Worm (Caenorhabditis elegans): ENCODE results near the gene str-96.

The str-96 gene

DNA sequence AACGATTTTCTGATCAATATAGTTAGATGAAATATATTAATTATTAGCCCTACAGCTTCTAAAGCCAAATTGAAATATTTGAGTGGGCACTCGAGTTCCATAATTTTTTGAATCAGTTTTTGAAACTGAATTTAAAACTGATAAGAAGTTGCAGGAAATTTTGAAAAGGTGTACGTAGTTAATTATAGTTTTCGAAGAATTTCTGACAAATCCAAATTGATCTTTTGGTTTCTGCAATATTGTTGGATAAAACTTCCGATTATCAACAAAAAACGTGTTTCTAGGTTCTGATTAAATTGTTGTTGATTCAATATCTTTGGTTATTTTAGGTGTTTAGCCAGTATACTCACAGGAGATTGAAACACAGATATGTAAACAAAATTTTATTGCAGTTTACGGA lies 13.0 kb upstream of the str-96 start, which contains the start of gene T26H8.4:
Gene T26H8.4 (minus strand): TSS at position 101 of the 400 bp plus-strand sequence.
- no peak for TF ChIP-seq W03F9.2 (tag; optimal IDR thresholded peaks at IDR 0.05)
- no peak for TF ChIP-seq him-1 (tag; optimal IDR thresholded peaks at IDR 0.05)
- no peak for TF ChIP-seq dao-5 (tag; optimal IDR thresholded peaks at IDR 0.05)

DNA sequence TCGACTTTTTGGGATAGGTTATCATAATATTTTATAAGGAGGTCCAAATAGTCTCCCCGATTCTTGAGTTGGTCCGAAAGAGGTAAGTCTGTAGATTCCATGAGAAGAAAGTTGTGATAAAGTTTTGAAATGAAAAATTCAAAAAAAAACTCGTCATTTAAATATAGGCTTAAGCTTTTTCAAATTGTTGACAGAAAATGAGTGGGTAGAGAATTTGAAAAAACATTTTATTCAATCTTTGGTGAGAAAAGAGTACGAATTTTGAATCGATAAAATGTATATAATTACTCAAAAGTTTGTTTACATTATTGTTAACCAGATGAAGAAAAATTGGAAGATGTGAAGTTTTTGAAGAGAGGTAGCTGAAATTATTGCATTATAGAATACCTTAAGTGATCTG lies 11.7 kb upstream of the str-96 start, which contains the start of gene T26H8.5:
Gene T26H8.5 (minus strand): TSS at position 101 of the 400 bp plus-strand sequence.
- no peak for TF ChIP-seq dao-5 (tag; optimal IDR thresholded peaks at IDR 0.05)
- TF ChIP-seq him-1 (tag; optimal IDR thresholded peaks at IDR 0.05), result no peak
- TF ChIP-seq W03F9.2 (tag; optimal IDR thresholded peaks at IDR 0.05), result no peak

DNA sequence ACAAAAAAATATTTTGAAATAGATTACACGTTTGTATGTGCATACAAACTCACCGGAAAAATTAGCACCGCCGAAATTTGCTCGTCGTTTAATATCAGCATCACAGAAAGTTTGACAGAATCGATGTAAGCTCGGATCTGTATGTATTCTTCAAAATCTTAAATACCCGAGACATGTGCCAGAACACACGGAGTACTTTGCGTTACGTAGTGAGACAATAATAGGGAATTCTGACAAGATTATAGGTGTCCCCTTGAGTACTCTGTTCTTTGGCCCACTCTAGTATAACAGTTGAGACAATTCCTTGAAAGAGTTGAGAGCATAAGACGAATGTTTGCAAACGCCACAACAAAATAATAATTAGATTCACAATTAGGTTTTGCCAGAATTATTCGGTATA lies 9.9 kb upstream of the str-96 start, which contains the start of gene srx-48:
Gene srx-48 (minus strand): TSS at position 101 of the 400 bp plus-strand sequence.
- no peak for TF ChIP-seq dao-5 (tag; optimal IDR thresholded peaks at IDR 0.05)
- TF ChIP-seq W03F9.2 (tag; optimal IDR thresholded peaks at IDR 0.05), result no peak
- no peak for TF ChIP-seq him-1 (tag; optimal IDR thresholded peaks at IDR 0.05)

DNA sequence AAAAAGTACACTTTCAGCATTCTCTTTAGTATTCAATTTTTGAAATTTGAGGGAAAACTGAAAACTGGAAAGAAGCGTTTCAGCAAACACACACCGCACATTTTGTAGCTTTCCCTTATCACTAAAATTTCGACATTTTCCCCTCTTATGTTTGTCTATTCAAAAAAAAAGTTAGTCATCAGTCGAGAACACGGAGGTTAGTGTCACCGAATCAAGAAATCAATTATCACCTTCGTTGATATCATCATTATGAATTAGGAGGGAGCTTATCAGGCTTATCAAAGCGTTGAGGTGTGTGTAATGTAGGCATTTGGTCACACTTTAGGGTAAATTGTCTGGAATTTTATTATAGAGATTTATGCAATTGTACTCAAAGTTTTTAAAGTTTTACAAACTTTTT lies 4.8 kb upstream of the str-96 start, which contains the start of gene cpr-3:
Gene cpr-3 (minus strand): TSS at position 104 of the 400 bp plus-strand sequence.
- TF ChIP-seq dao-5 (tag; optimal IDR thresholded peaks at IDR 0.05) (no peak), W03F9.2 (tag; optimal IDR thresholded peaks at IDR 0.05) (no peak), him-1 (tag; optimal IDR thresholded peaks at IDR 0.05) (no peak)

DNA sequence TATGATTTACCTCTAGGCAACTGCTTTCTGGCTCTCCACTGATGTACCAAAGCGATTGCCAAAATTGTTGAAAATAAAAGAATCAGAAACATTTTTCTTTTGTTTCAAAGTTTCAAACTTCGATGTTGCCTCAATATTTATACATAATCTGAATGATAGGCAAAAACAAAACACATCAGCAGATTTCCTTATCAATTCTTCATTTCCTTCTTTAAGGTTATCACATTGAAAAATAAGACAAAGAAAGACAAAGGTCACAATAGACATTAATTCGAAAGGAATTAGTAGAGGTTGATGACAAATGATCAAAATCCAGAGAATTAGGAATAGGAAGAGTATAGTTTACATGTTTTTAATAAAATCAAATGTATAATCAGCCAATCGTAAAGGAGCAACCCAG lies 2.8 kb downstream of the str-96 start, which contains the start of gene cyp-34A2:
Gene cyp-34A2 (minus strand): TSS at position 101 of the 400 bp plus-strand sequence.
- TF ChIP-seq dao-5 (tag; optimal IDR thresholded peaks at IDR 0.05) (no peak), W03F9.2 (tag; optimal IDR thresholded peaks at IDR 0.05) (no peak), him-1 (tag; optimal IDR thresholded peaks at IDR 0.05) (no peak)

DNA sequence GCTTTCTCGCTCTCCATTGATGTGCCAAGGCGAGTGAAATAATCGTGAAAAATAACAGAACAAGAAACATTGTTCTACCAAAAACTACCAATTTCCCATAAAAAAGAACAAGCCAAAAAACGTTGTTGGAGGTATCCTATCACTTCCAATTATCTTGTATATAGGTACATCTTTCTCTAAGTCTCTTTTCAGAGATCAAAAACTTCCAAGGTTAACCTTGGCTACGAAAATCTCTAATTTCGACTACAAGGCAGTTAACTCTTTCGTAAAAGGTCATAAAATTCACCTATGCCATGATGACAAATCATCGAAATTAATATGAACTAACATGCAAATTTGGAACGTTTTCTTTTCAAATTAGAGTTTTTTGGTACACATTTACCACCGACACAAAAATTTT lies 5.9 kb downstream of the str-96 start, which contains the start of gene cyp-34A1:
Gene cyp-34A1 (minus strand): TSS at position 101 of the 400 bp plus-strand sequence.
- TF ChIP-seq him-1 (tag; optimal IDR thresholded peaks at IDR 0.05), result no peak
- no peak for TF ChIP-seq W03F9.2 (tag; optimal IDR thresholded peaks at IDR 0.05)
- TF ChIP-seq dao-5 (tag; optimal IDR thresholded peaks at IDR 0.05), result no peak

DNA sequence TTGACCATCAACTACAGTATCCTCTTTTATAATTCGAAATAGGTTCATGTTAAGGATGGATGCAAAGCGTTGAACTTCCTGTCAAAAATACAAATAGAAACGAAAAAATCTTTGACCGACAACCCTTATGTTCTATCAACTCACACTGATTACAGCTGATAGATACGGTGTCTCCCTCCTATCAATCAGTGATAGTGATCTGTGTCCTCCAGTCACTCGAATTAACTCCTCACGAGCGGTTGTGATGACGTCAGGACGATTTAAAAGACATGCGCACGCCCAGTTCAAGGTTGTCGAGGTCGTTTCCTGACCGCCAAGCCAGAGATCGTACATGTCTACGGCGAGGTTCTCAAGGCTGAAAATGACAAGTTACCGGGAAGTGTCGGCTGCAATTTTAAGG lies 7.8 kb downstream of the str-96 start:
- no peak for TF ChIP-seq dao-5 (tag; optimal IDR thresholded peaks at IDR 0.05)
- TF ChIP-seq him-1 (tag; optimal IDR thresholded peaks at IDR 0.05), result no peak
- TF ChIP-seq W03F9.2 (tag; optimal IDR thresholded peaks at IDR 0.05), result no peak

DNA sequence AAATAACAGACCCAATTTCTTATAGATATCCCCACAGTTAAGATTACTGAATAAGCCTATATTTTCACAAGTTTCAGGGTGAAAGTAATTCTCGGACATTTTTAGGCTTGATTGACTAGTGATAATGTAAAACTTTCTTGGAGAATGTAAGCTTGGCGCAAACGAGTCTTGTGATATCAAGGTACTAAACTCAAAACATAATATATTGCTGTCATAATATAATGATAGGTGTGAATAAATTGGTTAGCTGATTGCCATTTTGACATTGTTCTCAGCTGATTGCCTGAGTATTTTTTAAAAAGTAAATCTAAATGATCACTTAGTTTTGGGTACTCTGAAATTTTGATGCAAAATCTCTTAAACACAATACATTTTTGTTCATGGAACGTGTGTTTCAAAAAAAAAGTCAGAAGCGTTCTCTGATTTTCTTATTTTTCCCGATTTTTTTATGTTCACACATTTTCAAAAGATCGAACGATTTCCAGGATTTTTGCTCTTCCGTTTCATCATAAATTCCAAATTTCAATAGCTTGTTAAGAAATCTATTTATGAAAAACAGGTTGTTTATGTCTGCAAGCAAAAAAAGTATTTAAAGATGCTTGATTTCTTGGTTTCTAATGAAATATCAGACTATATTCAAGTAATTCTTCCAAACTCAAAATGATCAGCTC lies 12.4 kb downstream of the str-96 start, which contains the start of the genes srw-19 and srx-51:
Gene srw-19 (minus strand): TSS at position 101 of the 671 bp plus-strand sequence.
Gene srx-51 (plus strand): TSS at position 621 of the 671 bp plus-strand sequence.
- TF ChIP-seq dao-5 (tag; optimal IDR thresholded peaks at IDR 0.05), result no peak
- TF ChIP-seq him-1 (tag; optimal IDR thresholded peaks at IDR 0.05), result no peak
- no peak for TF ChIP-seq W03F9.2 (tag; optimal IDR thresholded peaks at IDR 0.05)

DNA sequence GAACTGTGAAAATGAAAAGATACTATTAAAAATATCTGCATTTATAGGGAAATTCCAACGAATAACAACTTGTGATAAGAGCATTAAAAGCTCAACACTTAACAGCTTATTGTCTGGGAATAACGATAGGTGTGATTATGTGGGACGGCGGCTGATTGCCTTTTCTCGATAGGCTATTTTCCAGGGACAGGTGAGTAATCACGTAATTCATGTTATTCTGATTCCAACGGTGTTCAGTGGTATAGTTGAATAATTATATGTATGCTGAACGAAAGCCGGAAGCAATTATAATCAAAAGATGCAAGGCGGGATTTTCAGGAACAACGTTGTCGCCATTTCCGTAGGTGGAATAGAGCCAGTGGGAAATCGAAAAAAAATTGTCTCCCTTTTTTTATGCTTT lies 16.9 kb downstream of the str-96 start, which contains the start of gene srw-17:
Gene srw-17 (minus strand): TSS at position 101 of the 400 bp plus-strand sequence.
- TF ChIP-seq W03F9.2 (tag; optimal IDR thresholded peaks at IDR 0.05), result no peak
- no peak for TF ChIP-seq him-1 (tag; optimal IDR thresholded peaks at IDR 0.05)
- no peak for TF ChIP-seq dao-5 (tag; optimal IDR thresholded peaks at IDR 0.05)

DNA sequence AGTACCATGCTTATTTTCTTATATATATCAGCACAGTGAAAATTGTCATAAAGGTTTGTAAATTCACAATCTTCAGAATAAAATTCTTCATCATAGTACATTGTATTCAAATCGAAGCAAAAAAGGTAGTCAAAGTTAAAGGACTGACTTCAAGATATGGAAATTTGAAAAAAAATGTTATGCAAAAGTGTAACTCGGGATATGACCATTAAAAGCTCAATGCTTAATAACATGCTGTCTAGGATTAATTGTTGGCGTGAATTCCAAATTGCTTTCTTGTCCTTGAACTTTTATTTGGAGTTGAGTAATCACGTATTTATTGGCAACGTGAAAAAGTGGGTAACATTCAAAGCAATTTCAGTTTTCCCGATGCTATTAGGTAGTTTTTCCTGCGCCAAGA lies 19.0 kb downstream of the str-96 start, which contains the start of gene srw-16:
Gene srw-16 (minus strand): TSS at position 101 of the 400 bp plus-strand sequence.
- TF ChIP-seq W03F9.2 (tag; optimal IDR thresholded peaks at IDR 0.05) (no peak), dao-5 (tag; optimal IDR thresholded peaks at IDR 0.05) (no peak), him-1 (tag; optimal IDR thresholded peaks at IDR 0.05) (no peak)

DNA sequence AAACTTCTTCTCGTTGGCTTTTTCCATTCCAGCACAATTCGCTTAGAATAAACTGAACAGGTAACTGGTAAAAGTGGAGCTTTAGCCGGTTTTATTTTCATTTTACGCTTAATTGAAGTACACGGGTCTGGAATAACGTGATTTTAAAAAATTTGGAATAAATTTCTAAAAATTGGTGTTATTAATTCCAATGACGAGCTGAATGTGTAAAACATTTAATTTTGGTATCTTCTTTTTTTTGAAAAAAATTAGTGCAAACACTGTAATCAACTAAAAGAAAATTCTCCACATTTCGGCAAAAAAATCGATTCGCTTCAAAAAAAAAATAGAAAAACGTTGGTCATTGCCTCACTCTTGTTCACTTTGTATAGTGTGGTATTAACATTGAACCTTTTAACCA lies 21.5 kb downstream of the str-96 start, which contains the start of gene T10H4.4:
Gene T10H4.4 (minus strand): TSS at position 101 of the 400 bp plus-strand sequence.
- TF ChIP-seq him-1 (tag; optimal IDR thresholded peaks at IDR 0.05) (no peak), dao-5 (tag; optimal IDR thresholded peaks at IDR 0.05) (no peak), W03F9.2 (tag; optimal IDR thresholded peaks at IDR 0.05) (no peak)

DNA sequence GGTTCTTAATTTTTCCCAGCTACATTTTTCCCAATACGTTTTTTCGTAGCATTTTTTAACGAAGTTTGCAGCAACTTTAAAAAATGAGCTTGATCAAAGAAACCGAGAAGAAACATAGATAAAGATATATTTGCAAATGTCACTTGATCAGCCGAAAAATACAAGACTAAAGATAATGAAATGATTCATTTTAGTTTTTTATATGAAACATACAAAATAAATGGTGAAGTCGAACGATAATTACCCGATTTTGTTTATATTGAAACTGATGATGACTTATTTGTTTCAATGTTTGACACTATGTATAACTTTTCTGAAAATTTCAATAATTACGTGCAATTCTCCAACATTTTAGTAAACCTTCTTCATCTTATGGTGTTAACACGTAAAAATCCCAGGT lies 25.5 kb downstream of the str-96 start, which contains the start of gene srw-22:
Gene srw-22 (plus strand): TSS at position 301 of the 400 bp plus-strand sequence.
- TF ChIP-seq W03F9.2 (tag; optimal IDR thresholded peaks at IDR 0.05), result no peak
- no peak for TF ChIP-seq him-1 (tag; optimal IDR thresholded peaks at IDR 0.05)
- TF ChIP-seq dao-5 (tag; optimal IDR thresholded peaks at IDR 0.05), result no peak

DNA sequence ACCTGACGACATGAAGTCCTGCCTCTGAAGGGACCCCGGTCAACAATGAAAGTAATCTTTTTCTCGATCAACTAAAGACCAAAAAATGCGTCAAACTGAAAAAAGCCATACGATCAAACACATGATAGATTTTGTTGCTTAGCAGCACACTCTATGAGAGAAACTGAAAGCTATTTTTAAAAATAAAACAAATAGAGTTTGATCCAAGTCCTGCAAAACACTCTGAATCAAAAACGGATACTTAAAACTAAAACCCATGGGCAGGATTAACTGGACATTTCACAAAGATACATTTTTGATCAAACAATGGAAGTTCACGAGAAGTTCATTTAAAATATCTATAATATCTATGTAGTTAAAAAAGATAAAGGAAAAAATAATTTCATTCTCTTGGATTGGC lies 26.4 kb downstream of the str-96 start, which contains the start of gene T10H4.13:
Gene T10H4.13 (minus strand): TSS at position 101 of the 400 bp plus-strand sequence.
- TF ChIP-seq him-1 (tag; optimal IDR thresholded peaks at IDR 0.05), result no peak
- no peak for TF ChIP-seq W03F9.2 (tag; optimal IDR thresholded peaks at IDR 0.05)
- TF ChIP-seq dao-5 (tag; optimal IDR thresholded peaks at IDR 0.05), result no peak

DNA sequence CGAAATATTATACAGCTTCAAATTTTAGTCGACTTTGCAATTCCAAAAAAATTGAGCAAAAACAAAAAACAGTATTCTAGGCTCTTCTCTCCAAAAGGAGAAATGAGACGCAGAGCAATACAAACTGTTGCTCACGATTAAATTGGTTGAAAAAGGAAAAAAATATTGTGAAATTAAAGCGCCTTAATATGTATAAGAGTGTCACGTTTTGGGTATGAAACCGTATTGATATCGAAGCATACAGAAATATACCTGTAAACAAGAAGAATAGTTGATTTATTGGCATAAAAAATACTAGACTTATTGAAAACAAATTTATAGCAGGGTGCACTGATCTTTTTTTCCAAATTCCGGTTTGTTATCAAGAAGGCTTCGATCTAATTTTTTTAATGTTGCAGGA lies 28.0 kb downstream of the str-96 start, which contains the start of gene M01B2.13:
Gene M01B2.13 (minus strand): TSS at position 101 of the 400 bp plus-strand sequence.
- TF ChIP-seq dao-5 (tag; optimal IDR thresholded peaks at IDR 0.05), result no peak
- no peak for TF ChIP-seq him-1 (tag; optimal IDR thresholded peaks at IDR 0.05)
- TF ChIP-seq W03F9.2 (tag; optimal IDR thresholded peaks at IDR 0.05), result no peak

Measured in whole organism, L4/young adult.